Fruit fly (Drosophila melanogaster) whole organism, adult: ENCODE measurements around the gene CG33521.

ENCODE experiments used
- CG11617 ChIP-seq: fragments of 200-800 bp; sonication (Bioruptor generic); optimal IDR thresholded peaks from 2 replicates; lab custom pipeline; 2017; ENCODE audit warnings: mild to moderate bottlenecking, missing biosample characterization, missing genetic modification reagents, missing genetic modification characterization
- CG12768 ChIP-seq: fragments of 200-800 bp; sonication (Bioruptor generic); optimal IDR thresholded peaks from 2 replicates; lab custom pipeline; 2017; ENCODE audit warnings: missing biosample characterization, missing genetic modification characterization, mild to moderate bottlenecking, moderate library complexity, missing genetic modification reagents
- CG14711 ChIP-seq: fragments of 200-800 bp; sonication (Bioruptor generic); optimal IDR thresholded peaks from 2 replicates; lab custom pipeline; 2018; ENCODE audit warnings: missing biosample characterization, mild to moderate bottlenecking, missing genetic modification characterization, moderate library complexity
- CG1620 ChIP-seq: fragments of 200-800 bp; sonication (Bioruptor generic); optimal IDR thresholded peaks from 2 replicates; lab custom pipeline; 2016; ENCODE audit warnings: missing biosample characterization, missing genetic modification characterization
- CG33017 ChIP-seq: fragments of 200-800 bp; sonication (Bioruptor generic); optimal IDR thresholded peaks from 2 replicates; lab custom pipeline; 2018; ENCODE audit warnings: missing biosample characterization, mild to moderate bottlenecking, missing genetic modification characterization, moderate library complexity
- CG5204 ChIP-seq: fragments of 200-800 bp; sonication (Bioruptor generic); optimal IDR thresholded peaks from 2 replicates; lab custom pipeline; 2016; ENCODE audit warnings: missing biosample characterization, missing genetic modification characterization
- CG7045 ChIP-seq: fragments of 200-800 bp; sonication (Bioruptor generic); optimal IDR thresholded peaks from 2 replicates; lab custom pipeline; 2017; ENCODE audit warnings: missing biosample characterization, mild to moderate bottlenecking, missing genetic modification characterization
- CG7101 ChIP-seq: fragments of 200-800 bp; sonication (Bioruptor generic); optimal IDR thresholded peaks from 2 replicates; lab custom pipeline; 2018; ENCODE audit warnings: missing biosample characterization, mild to moderate bottlenecking, missing genetic modification characterization, moderate library complexity
- Clk ChIP-seq: fragments of 200-800 bp; sonication (Bioruptor generic); optimal IDR thresholded peaks from 2 replicates; lab custom pipeline; 2017; ENCODE audit warnings: missing biosample characterization, missing genetic modification characterization
- Crg-1 ChIP-seq: fragments of 200-800 bp; sonication (Bioruptor generic); optimal IDR thresholded peaks from 2 replicates; lab custom pipeline; 2016; ENCODE audit warnings: missing biosample characterization, missing genetic modification characterization
- Hr96 ChIP-seq: fragments of 200-800 bp; sonication (Bioruptor generic); optimal IDR thresholded peaks from 2 replicates; lab custom pipeline; 2016; ENCODE audit warnings: missing biosample characterization, missing genetic modification characterization
- Mnt ChIP-seq: fragments of 200-800 bp; sonication (Bioruptor generic); optimal IDR thresholded peaks from 2 replicates; lab custom pipeline; 2016; ENCODE audit warnings: missing biosample characterization, mild to moderate bottlenecking, missing genetic modification characterization
- bab1 ChIP-seq: fragments of 200-800 bp; sonication (Bioruptor generic); optimal IDR thresholded peaks from 3 replicates; lab custom pipeline; 2019; ENCODE audit warnings: missing biosample characterization, mild to moderate bottlenecking, missing genetic modification characterization, moderate library complexity
- cic ChIP-seq: fragments of 200-800 bp; sonication (Bioruptor generic); optimal IDR thresholded peaks from 2 replicates; lab custom pipeline; 2017; ENCODE audit warnings: missing biosample characterization, mild to moderate bottlenecking, missing genetic modification characterization, moderate library complexity
- cnc ChIP-seq, 2 experiments: fragments of >200 bp; optimal IDR thresholded peaks; 2 replicates each; lab custom pipeline; 2017
- kay ChIP-seq: fragments of 200-800 bp; sonication (Bioruptor generic); peaks from one replicate; lab custom pipeline; 2016; ENCODE audit warnings: missing biosample characterization, missing genetic modification characterization, borderline replicate concordance
- ovo ChIP-seq: fragments of 200-800 bp; sonication (Bioruptor generic); optimal IDR thresholded peaks from 2 replicates; lab custom pipeline; 2016; ENCODE audit warnings: missing biosample characterization, missing genetic modification characterization
- pad ChIP-seq: fragments of 200-800 bp; sonication (Bioruptor generic); optimal IDR thresholded peaks from 3 replicates; lab custom pipeline; 2017; ENCODE audit warnings: missing biosample characterization, missing genetic modification characterization, mild to moderate bottlenecking, moderate library complexity, missing genetic modification reagents
- tj ChIP-seq: fragments of 200-800 bp; sonication (Bioruptor generic); optimal IDR thresholded peaks from 3 replicates; lab custom pipeline; 2017; ENCODE audit warnings: missing biosample characterization, mild to moderate bottlenecking, missing genetic modification characterization, moderate library complexity
- toe ChIP-seq: fragments of 200-800 bp; sonication (Bioruptor generic); optimal IDR thresholded peaks from 2 replicates; lab custom pipeline; 2016; ENCODE audit warnings: missing biosample characterization, missing genetic modification characterization

Gene CG33521

dm6 chr4:1162058-1162457 is 23.5 kb upstream of the CG33521 start, which contains the start of gene CG32017:
TSS of gene CG32017 (minus strand) at chr4:1162158.
- no peak for TF ChIP-seq CG11617 (GFP tag; lab: Kevin White, UChicago)

- TF ChIP-seq bab1 (no peak), kay (peak; percentile 74)
Measured at dm6 chr4:1175156-1175555, 10.4 kb upstream of the CG33521 start.

dm6 chr4:1181591-1182125 is 3.9 kb upstream of the CG33521 start, which contains the start of gene pho:
TSS of gene pho (minus strand) at chr4:1181628.
- peak; percentile 58 for TF ChIP-seq pad (GFP tag; lab: Kevin White, UChicago)
- no peak for TF ChIP-seq bab1
- peak; percentile 45 for TF ChIP-seq CG5204
- TF ChIP-seq toe (GFP tag; lab: Kevin White, UChicago): peak; percentile 3

- TF ChIP-seq Hr96 (GFP tag; lab: Kevin White, UChicago): no peak
- no peak for TF ChIP-seq CG11617 (GFP tag; lab: Kevin White, UChicago)
- no peak for TF ChIP-seq bab1
- no peak for TF ChIP-seq CG5204
- no peak for TF ChIP-seq pad (GFP tag; lab: Kevin White, UChicago)
- TF ChIP-seq tj (GFP tag; lab: Kevin White, UChicago): no peak
- TF ChIP-seq kay: no peak
- TF ChIP-seq cnc (optimal IDR thresholded peaks at IDR 0.05; lab: Kevin White, UChicago): no peak
- no peak for TF ChIP-seq Crg-1 (GFP tag; lab: Kevin White, UChicago)
- no peak for TF ChIP-seq CG33017 (tag; lab: Kevin White, UChicago)
- TF ChIP-seq Mnt (GFP tag; lab: Kevin White, UChicago): no peak
- TF ChIP-seq CG14711: no peak
- no peak for TF ChIP-seq toe (GFP tag; lab: Kevin White, UChicago)
- no peak for TF ChIP-seq CG7101 (tag; lab: Kevin White, UChicago)
- no peak for TF ChIP-seq Clk
- no peak for TF ChIP-seq ovo
- TF ChIP-seq cic (GFP tag; lab: Kevin White, UChicago): no peak
Measured at dm6 chr4:1182809-1183208, 2.8 kb upstream of the CG33521 start.

dm6 chr4:1186828-1187227 is 1.3 kb downstream of the CG33521 start:
- no peak for TF ChIP-seq CG5204
- TF ChIP-seq CG7101 (tag; lab: Kevin White, UChicago): no peak
- TF ChIP-seq CG12768 (GFP tag; lab: Kevin White, UChicago): no peak
- TF ChIP-seq pad (GFP tag; lab: Kevin White, UChicago): no peak
- TF ChIP-seq CG1620 (GFP tag; lab: Kevin White, UChicago): no peak
- TF ChIP-seq cnc (optimal IDR thresholded peaks at IDR 0.05; lab: Kevin White, UChicago): no peak
- no peak for TF ChIP-seq kay
- no peak for TF ChIP-seq CG11617 (GFP tag; lab: Kevin White, UChicago)
- TF ChIP-seq cic (GFP tag; lab: Kevin White, UChicago): no peak
- no peak for TF ChIP-seq Clk
- no peak for TF ChIP-seq bab1
- no peak for TF ChIP-seq Crg-1 (GFP tag; lab: Kevin White, UChicago)
- TF ChIP-seq ovo: no peak

dm6 chr4:1191630-1192029 is 6.1 kb downstream of the CG33521 start:
- TF ChIP-seq ovo (no peak), cic (GFP tag; lab: Kevin White, UChicago) (no peak), CG7101 (tag; lab: Kevin White, UChicago) (no peak), CG7045 (GFP tag; lab: Kevin White, UChicago) (no peak), Hr96 (GFP tag; lab: Kevin White, UChicago) (no peak), Mnt (GFP tag; lab: Kevin White, UChicago) (no peak), kay (peak; percentile 85)

- peak; percentile 41 for TF ChIP-seq CG5204
- no peak for TF ChIP-seq kay
- no peak for TF ChIP-seq CG12768 (GFP tag; lab: Kevin White, UChicago)
- peak; percentile 4 for TF ChIP-seq CG11617 (GFP tag; lab: Kevin White, UChicago)
- peak; percentile 52 for TF ChIP-seq CG14711
- TF ChIP-seq bab1: peak; percentile 47
- no peak for TF ChIP-seq Clk
Measured at dm6 chr4:1196653-1197161, 11.1 kb downstream of the CG33521 start, which contains the start of gene PIP4K. TSS of gene PIP4K (minus strand) at chr4:1196848.

- TF ChIP-seq CG33017 (tag; lab: Kevin White, UChicago) (no peak), CG1620 (GFP tag; lab: Kevin White, UChicago) (peak; percentile 5), tj (GFP tag; lab: Kevin White, UChicago) (no peak)
Measured at dm6 chr4:1198599-1198998, 13.0 kb downstream of the CG33521 start, which contains the start of gene Mitf. TSS of gene Mitf (plus strand) at chr4:1198852.
